Fruit fly (Drosophila melanogaster) whole organism, embryonic: Measurements from ENCODE around the gene Pph13.

Experiments
- Atf-2 ChIP-seq: fragments of 200-800 bp; sonication (Bioruptor generic); optimal IDR thresholded peaks from 2 replicates; lab custom pipeline; 2016; ENCODE audit warnings: missing biosample characterization, missing genetic modification characterization
- CG11247 ChIP-seq: fragments of 200-800 bp; sonication (Bioruptor generic); IDR thresholded peaks from 2 replicates; pipeline ENCODE4 v1.3.6; 2022; ENCODE audit warnings: missing biosample characterization, missing genetic modification characterization
- CG12071 ChIP-seq: fragments of 200-800 bp; sonication (Bioruptor generic); optimal IDR thresholded peaks from 3 replicates; lab custom pipeline; 2018; ENCODE audit warnings: missing biosample characterization, mild to moderate bottlenecking, missing genetic modification characterization
- CG12236 ChIP-seq: fragments of 200-800 bp; sonication (Bioruptor generic); optimal IDR thresholded peaks from 2 replicates; lab custom pipeline; 2016; ENCODE audit warnings: missing biosample characterization, missing genetic modification characterization
- CG13424 ChIP-seq: fragments of 200-800 bp; sonication (Bioruptor generic); optimal IDR thresholded peaks from 2 replicates; lab custom pipeline; 2019; ENCODE audit warnings: missing biosample characterization, mild to moderate bottlenecking, missing genetic modification characterization, moderate library complexity
- CG14667 ChIP-seq: fragments of 200-800 bp; sonication (Bioruptor generic); IDR thresholded peaks from 2 replicates; pipeline ENCODE4 v1.3.6; 2022; ENCODE audit warnings: missing biosample characterization, missing genetic modification characterization
- CG1529 ChIP-seq: fragments of 200-800 bp; sonication (Bioruptor generic); optimal IDR thresholded peaks from 3 replicates; lab custom pipeline; 2018; ENCODE audit warnings: missing biosample characterization, missing genetic modification characterization
- CG15696 ChIP-seq: fragments of 200-800 bp; sonication (Bioruptor generic); optimal IDR thresholded peaks from 2 replicates; lab custom pipeline; 2019; ENCODE audit warnings: missing biosample characterization, mild to moderate bottlenecking, missing genetic modification characterization, moderate library complexity
- CG16813 ChIP-seq: fragments of 200-800 bp; sonication (Bioruptor generic); IDR thresholded peaks from 3 replicates; pipeline ENCODE4 v1.3.6; 2022; ENCODE audit warnings: missing biosample characterization, missing genetic modification characterization; ENCODE audit not compliant: partially characterized antibody
- CG1832 ChIP-seq: fragments of 200-800 bp; sonication (Bioruptor generic); optimal IDR thresholded peaks from 2 replicates; lab custom pipeline; 2017; ENCODE audit warnings: missing biosample characterization, mild to moderate bottlenecking, missing genetic modification characterization, inconsistent platforms
- CG18764 ChIP-seq: fragments of 200-800 bp; sonication (Bioruptor generic); optimal IDR thresholded peaks from 3 replicates; lab custom pipeline; 2016; ENCODE audit warnings: missing biosample characterization, missing genetic modification characterization
- CG2875 ChIP-seq: fragments of 200-800 bp; sonication (Bioruptor generic); optimal IDR thresholded peaks from 2 replicates; lab custom pipeline; 2017; ENCODE audit warnings: missing biosample characterization, mild to moderate bottlenecking, missing genetic modification characterization, missing genetic modification reagents
- CG30431 ChIP-seq: fragments of 200-800 bp; sonication (Bioruptor generic); optimal IDR thresholded peaks from 2 replicates; lab custom pipeline; 2017; ENCODE audit warnings: missing biosample characterization, missing genetic modification characterization
- CG3407 ChIP-seq: fragments of 200-800 bp; sonication (Bioruptor generic); optimal IDR thresholded peaks from 2 replicates; lab custom pipeline; 2018; ENCODE audit warnings: missing biosample characterization, mild to moderate bottlenecking, missing genetic modification characterization
- CG34422 ChIP-seq: fragments of 200-800 bp; sonication (Bioruptor generic); IDR thresholded peaks from 3 replicates; pipeline ENCODE4 v1.3.6; 2022; ENCODE audit warnings: missing biosample characterization, missing genetic modification characterization
- CG3838 ChIP-seq: fragments of 200-800 bp; sonication (Bioruptor generic); optimal IDR thresholded peaks from 3 replicates; lab custom pipeline; 2016; ENCODE audit warnings: missing biosample characterization, missing genetic modification characterization
- CG6272 ChIP-seq: fragments of 200-800 bp; sonication (Bioruptor generic); IDR thresholded peaks from 2 replicates; pipeline ENCODE4 v1.3.6; 2022; ENCODE audit warnings: missing biosample characterization, missing genetic modification characterization
- CG8765 ChIP-seq: fragments of 200-800 bp; sonication (Bioruptor generic); IDR thresholded peaks from 2 replicates; pipeline ENCODE4 v1.3.6; 2022; ENCODE audit warnings: missing biosample characterization, missing genetic modification characterization
- CG8924 ChIP-seq: fragments of 200-800 bp; optimal IDR thresholded peaks from 3 replicates; lab custom pipeline; 2019; ENCODE audit warnings: missing biosample characterization, mild to moderate bottlenecking, missing genetic modification characterization, moderate library complexity
- CG9437 ChIP-seq: fragments of 200-800 bp; sonication (Bioruptor generic); optimal IDR thresholded peaks from 2 replicates; lab custom pipeline; 2018; ENCODE audit warnings: missing biosample characterization, mild to moderate bottlenecking, missing genetic modification characterization
- CoRest ChIP-seq: fragments of 200-800 bp; sonication (Bioruptor generic); optimal IDR thresholded peaks from 3 replicates; lab custom pipeline; 2018; ENCODE audit warnings: missing biosample characterization, mild to moderate bottlenecking, missing genetic modification characterization, moderate library complexity
- HLH4C ChIP-seq: fragments of 200-800 bp; sonication (Bioruptor generic); IDR thresholded peaks from 3 replicates; pipeline ENCODE4 v1.3.6; 2022; ENCODE audit warnings: missing biosample characterization, missing genetic modification characterization; ENCODE audit not compliant: partially characterized antibody
- HLHmδ ChIP-seq: fragments of 200-800 bp; sonication (Bioruptor generic); optimal IDR thresholded peaks from 2 replicates; lab custom pipeline; 2018; ENCODE audit warnings: missing biosample characterization, mild to moderate bottlenecking, missing genetic modification characterization, moderate library complexity
- Hr78 ChIP-seq, 2 experiments: fragments of 200-800 bp in 1 of 2; fragments of >200 bp in 1 of 2; sonication (Bioruptor generic) in 1 of 2; optimal IDR thresholded peaks; 2 replicates each; lab custom pipeline; 2017 to 2019; ENCODE audit warnings: missing biosample characterization in 2 of 2, missing genetic modification characterization in 2 of 2, mild to moderate bottlenecking in 1 of 2, moderate library complexity in 1 of 2
- Lim3 ChIP-seq: fragments of 200-800 bp; sonication (Bioruptor generic); IDR thresholded peaks from 2 replicates; pipeline ENCODE4 v1.3.6; 2022; ENCODE audit warnings: missing biosample characterization, missing genetic modification characterization
- Lpt ChIP-seq: fragments of >200 bp; optimal IDR thresholded peaks from 2 replicates; lab custom pipeline; 2018; ENCODE audit warnings: missing biosample characterization, missing genetic modification characterization
- Myb ChIP-seq: fragments of 200-800 bp; sonication (Bioruptor generic); optimal IDR thresholded peaks from 2 replicates; lab custom pipeline; 2016; ENCODE audit warnings: missing biosample characterization, missing genetic modification characterization
- Poxn ChIP-seq: fragments of 200-800 bp; sonication (Bioruptor generic); IDR thresholded peaks from 2 replicates; pipeline ENCODE4 v1.3.6; 2022; ENCODE audit warnings: missing biosample characterization, missing genetic modification characterization
- Rfx ChIP-seq: fragments of 200-800 bp; sonication (Bioruptor generic); IDR thresholded peaks from 2 replicates; pipeline ENCODE4 v1.3.6; 2022; ENCODE audit warnings: missing biosample characterization, missing genetic modification characterization
- ap ChIP-seq: fragments of 200-800 bp; sonication (Bioruptor generic); IDR thresholded peaks from 2 replicates; pipeline ENCODE4 v1.3.6; 2022; ENCODE audit warnings: missing biosample characterization, missing genetic modification characterization
- btn ChIP-seq: fragments of 200-800 bp; sonication (Bioruptor generic); optimal IDR thresholded peaks from 2 replicates; lab custom pipeline; 2016; ENCODE audit warnings: missing biosample characterization, missing genetic modification characterization
- caup ChIP-seq: fragments of 200-800 bp; sonication (Bioruptor generic); optimal IDR thresholded peaks from 3 replicates; lab custom pipeline; 2017; ENCODE audit warnings: missing biosample characterization, mild to moderate bottlenecking, missing genetic modification characterization, moderate library complexity; ENCODE audit not compliant: severe bottlenecking
- chm ChIP-seq: fragments of 200-800 bp; sonication (Bioruptor generic); IDR thresholded peaks from 2 replicates; pipeline ENCODE4 v1.3.6; 2022; ENCODE audit warnings: missing biosample characterization, missing genetic modification characterization
- ci ChIP-seq: fragments of 200-800 bp; sonication (Bioruptor generic); IDR thresholded peaks from 3 replicates; pipeline ENCODE4 v1.3.6; 2022; ENCODE audit warnings: missing biosample characterization, missing genetic modification characterization
- crp ChIP-seq, 2 experiments: fragments of 200-800 bp; sonication (Bioruptor generic); optimal IDR thresholded peaks; 2 replicates in 1 of 2; 3 replicates in 1 of 2; lab custom pipeline; 2017; ENCODE audit warnings: missing biosample characterization in 2 of 2, missing genetic modification characterization in 2 of 2, mild to moderate bottlenecking in 1 of 2, moderate library complexity in 1 of 2
- dimm ChIP-seq: fragments of 200-800 bp; sonication (Bioruptor generic); IDR thresholded peaks from 2 replicates; pipeline ENCODE4 v1.3.6; 2022; ENCODE audit warnings: missing biosample characterization, missing genetic modification characterization
- dmrt11E ChIP-seq: fragments of 200-800 bp; sonication (Bioruptor generic); optimal IDR thresholded peaks from 3 replicates; lab custom pipeline; 2018; ENCODE audit warnings: missing biosample characterization, mild to moderate bottlenecking, missing genetic modification characterization, moderate library complexity
- dmrt99B ChIP-seq: fragments of 200-800 bp; sonication (Bioruptor generic); optimal IDR thresholded peaks from 2 replicates; lab custom pipeline; 2018; ENCODE audit warnings: missing biosample characterization, mild to moderate bottlenecking, missing genetic modification characterization, moderate library complexity
- exex ChIP-seq: fragments of 200-800 bp; sonication (Bioruptor generic); optimal IDR thresholded peaks from 4 replicates; lab custom pipeline; 2018; ENCODE audit warnings: missing biosample characterization, mild to moderate bottlenecking, missing genetic modification characterization, moderate library complexity
- gce ChIP-seq: fragments of 200-800 bp; sonication (Bioruptor generic); IDR thresholded peaks from 3 replicates; pipeline ENCODE4 v1.3.6; 2022; ENCODE audit warnings: missing biosample characterization, missing genetic modification characterization
- lola ChIP-seq, 3 experiments: fragments of >200 bp in 2 of 3; fragments of 200-800 bp in 1 of 3; sonication (Bioruptor generic) in 1 of 3; optimal IDR thresholded peaks; 2 replicates each; lab custom pipeline; 2017 to 2019; ENCODE audit warnings: missing biosample characterization in 3 of 3, missing genetic modification characterization in 3 of 3, mild to moderate bottlenecking in 1 of 3, moderate library complexity in 1 of 3
- nom ChIP-seq: fragments of 200-800 bp; sonication (Bioruptor generic); optimal IDR thresholded peaks from 2 replicates; lab custom pipeline; 2017; ENCODE audit warnings: missing biosample characterization, missing genetic modification characterization, mild to moderate bottlenecking, moderate library complexity, missing genetic modification reagents
- onecut ChIP-seq: fragments of 200-800 bp; sonication (Bioruptor generic); IDR thresholded peaks from 2 replicates; pipeline ENCODE4 v1.3.6; 2022; ENCODE audit warnings: missing biosample characterization, missing genetic modification characterization
- pnt ChIP-seq: fragments of 200-800 bp; sonication (Bioruptor generic); optimal IDR thresholded peaks from 3 replicates; lab custom pipeline; 2016; ENCODE audit warnings: missing biosample characterization, missing genetic modification characterization
- repo ChIP-seq: fragments of 200-800 bp; sonication (Bioruptor generic); optimal IDR thresholded peaks from 2 replicates; lab custom pipeline; 2016; ENCODE audit warnings: missing biosample characterization, missing genetic modification characterization
- schlank ChIP-seq: fragments of 200-800 bp; sonication (Bioruptor generic); optimal IDR thresholded peaks from 2 replicates; lab custom pipeline; 2018; ENCODE audit warnings: missing biosample characterization, mild to moderate bottlenecking, missing genetic modification characterization
- sisA ChIP-seq: fragments of 200-800 bp; sonication (Bioruptor generic); IDR thresholded peaks from 2 replicates; pipeline ENCODE4 v1.3.6; 2022; ENCODE audit warnings: missing biosample characterization, missing genetic modification characterization
- tio ChIP-seq: fragments of 200-800 bp; sonication (Bioruptor generic); optimal IDR thresholded peaks from 2 replicates; lab custom pipeline; 2017; ENCODE audit warnings: missing biosample characterization, missing genetic modification characterization, inconsistent platforms
- tup ChIP-seq: fragments of 200-800 bp; sonication (Bioruptor generic); optimal IDR thresholded peaks from 2 replicates; lab custom pipeline; 2016; ENCODE audit warnings: missing biosample characterization, mild to moderate bottlenecking, missing genetic modification characterization, moderate library complexity
- tx ChIP-seq: fragments of 200-800 bp; sonication (Bioruptor generic); optimal IDR thresholded peaks from 2 replicates; lab custom pipeline; 2016; ENCODE audit warnings: missing biosample characterization, missing genetic modification characterization

Pph13 gene

dm6 chr2L:568030-568429, 9.3 kb upstream of the Pph13 start, which contains the start of the genes Nle and Sf3b1 (continued):
- no peak for TF ChIP-seq CG9437 (GFP tag; lab: Kevin White, UChicago)
- TF ChIP-seq Poxn: no peak
- TF ChIP-seq lola (GFP tag; optimal IDR thresholded peaks at IDR 0.05; lab: Kevin White, UChicago): peak in 1 of 3 experiments; percentile 52
- peak; percentile 60 for TF ChIP-seq CoRest (tag; lab: Kevin White, UChicago)
- no peak for TF ChIP-seq Lpt (GFP tag; lab: Kevin White, UChicago)
- TF ChIP-seq CG13424 (tag; lab: Kevin White, UChicago): peak; percentile 68
- TF ChIP-seq exex (tag; lab: Kevin White, UChicago): no peak
- no peak for TF ChIP-seq CG30431 (GFP tag; lab: Kevin White, UChicago)
- no peak for TF ChIP-seq tup (GFP tag; lab: Kevin White, UChicago)
- TF ChIP-seq CG3838 (GFP tag; lab: Kevin White, UChicago): no peak
- no peak for TF ChIP-seq ap (GFP tag; lab: Robert Waterston, UW)
- TF ChIP-seq CG8924: peak; percentile 52
- peak; percentile 28 for TF ChIP-seq Atf-2 (GFP tag; lab: Kevin White, UChicago)
- TF ChIP-seq onecut: 0 out of 2 replicates have a peak, but pooled peaks have one; percentile 16
- peak; percentile 38; the same call in 1 of the 2 replicates for TF ChIP-seq CG6272
- TF ChIP-seq CG2875 (GFP tag; lab: Kevin White, UChicago): no peak
- TF ChIP-seq CG3407: no peak
- 0 out of 3 replicates have a peak, but pooled peaks have one; percentile 28 for TF ChIP-seq ci
- TF ChIP-seq CG11247 (GFP tag; lab: Robert Waterston, UW): no peak
- TF ChIP-seq sisA (GFP tag; lab: Robert Waterston, UW): peak; percentile 29; the same call in 1 of the 2 replicates
- no peak for TF ChIP-seq caup
- TF ChIP-seq CG1832: no peak
- peak; percentile 67 for TF ChIP-seq CG34422 (GFP tag; lab: Robert Waterston, UW)
- peak; percentile 13 for TF ChIP-seq pnt
- no peak for TF ChIP-seq CG1529 (GFP tag; lab: Kevin White, UChicago)
- no peak for TF ChIP-seq tx (GFP tag; lab: Kevin White, UChicago)
- TF ChIP-seq Lim3 (GFP tag; lab: Robert Waterston, UW): no peak
- TF ChIP-seq CG12071: no peak
- TF ChIP-seq dmrt99B (tag; lab: Kevin White, UChicago): no peak
- no peak for TF ChIP-seq gce (GFP tag; lab: Robert Waterston, UW)
- no peak for TF ChIP-seq tio (GFP tag; lab: Kevin White, UChicago)
- no peak for TF ChIP-seq CG14667 (GFP tag; lab: Robert Waterston, UW)
- TF ChIP-seq btn (GFP tag; lab: Kevin White, UChicago): no peak
- TF ChIP-seq dimm (GFP tag; lab: Robert Waterston, UW): no peak
- TF ChIP-seq Rfx (GFP tag; lab: Robert Waterston, UW): peak; percentile 41
- TF ChIP-seq CG18764 (GFP tag; lab: Kevin White, UChicago): no peak
- TF ChIP-seq CG12236: peak; percentile 9
- TF ChIP-seq repo: peak; percentile 16
- no peak for TF ChIP-seq chm (GFP tag; lab: Robert Waterston, UW)
- peak; percentile 9 for TF ChIP-seq Myb (GFP tag; lab: Kevin White, UChicago)
- no peak for TF ChIP-seq nom
- peak; percentile 88 for TF ChIP-seq HLH4C
- TF ChIP-seq CG15696: peak; percentile 67
- TF ChIP-seq CG16813 (GFP tag; lab: Robert Waterston, UW): peak; percentile 95
- peak; percentile 36 for TF ChIP-seq dmrt11E (tag; lab: Kevin White, UChicago)
- no peak for TF ChIP-seq CG8765
- TF ChIP-seq schlank (tag; lab: Kevin White, UChicago): no peak
- no peak for TF ChIP-seq Hr78 (GFP tag; optimal IDR thresholded peaks at IDR 0.05; lab: Kevin White, UChicago)
- TF ChIP-seq crp (GFP tag; optimal IDR thresholded peaks at IDR 0.05; lab: Kevin White, UChicago): peak; percentile 11 to 81
- TF ChIP-seq HLHmδ (GFP tag; lab: Kevin White, UChicago): no peak
